Worm (Caenorhabditis elegans) whole organism, L1 larva: ENCODE results near the gene sul-1.

Experiments used
- C34B4.2 ChIP-seq: sonication (generic microtip); optimal IDR thresholded peaks from 2 replicates; lab custom pipeline; 2017; ENCODE audit warnings: mild to moderate bottlenecking, missing genetic modification characterization, missing compliant biosample characterization
- aha-1 ChIP-seq: fragments of 150-350 bp; optimal IDR thresholded peaks from 2 replicates; lab custom pipeline; 2014; ENCODE audit warnings: missing biosample characterization, missing genetic modification characterization
- alr-1 ChIP-seq: fragments of 200-800 bp; sonication (Bioruptor generic); optimal IDR thresholded peaks from 2 replicates; lab custom pipeline; 2018; ENCODE audit warnings: borderline replicate concordance, mild to moderate bottlenecking, missing genetic modification characterization, missing compliant biosample characterization
- ceh-82 ChIP-seq, 3 experiments: fragments of 150-350 bp in 1 of 3; sonication (generic microtip) in 2 of 3; optimal IDR thresholded peaks; 2 replicates each; lab custom pipeline; 2014 to 2017; ENCODE audit warnings: missing biosample characterization in 3 of 3, missing genetic modification characterization in 3 of 3
- ceh-90 ChIP-seq: sonication (generic microtip); optimal IDR thresholded peaks from 2 replicates; lab custom pipeline; 2016; ENCODE audit warnings: missing genetic modification characterization, missing compliant biosample characterization
- efl-1 ChIP-seq, 4 experiments: fragments of 150-350 bp; optimal IDR thresholded peaks in 3 of 4; peaks in 1 of 4; 1 replicate in 1 of 4; 2 replicates in 3 of 4; lab custom pipeline; 2014; ENCODE audit warnings: missing biosample characterization in 2 of 4, missing genetic modification characterization in 2 of 4, missing genetic modification reagents in 2 of 4
- egl-27 ChIP-seq, 2 experiments: fragments of 150-350 bp in 1 of 2; sonication (generic microtip); optimal IDR thresholded peaks; 3 replicates each; lab custom pipeline; 2017 to 2018; ENCODE audit warnings: missing biosample characterization in 2 of 2, missing genetic modification characterization in 2 of 2, missing genetic modification reagents in 2 of 2
- fkh-10 ChIP-seq: sonication (generic microtip); optimal IDR thresholded peaks from 2 replicates; lab custom pipeline; 2017; ENCODE audit warnings: missing biosample characterization, missing genetic modification reagents, missing genetic modification characterization
- fkh-8 ChIP-seq: sonication (generic microtip); optimal IDR thresholded peaks from 2 replicates; lab custom pipeline; 2016; ENCODE audit warnings: mild to moderate bottlenecking, missing genetic modification characterization, missing compliant biosample characterization
- grh-1 ChIP-seq: fragments of 200-800 bp; sonication (Bioruptor generic); IDR thresholded peaks from 2 replicates; pipeline ENCODE4 v1.3.6; 2022; ENCODE audit warnings: missing genetic modification reagents, missing genetic modification characterization, missing compliant biosample characterization
- hlh-4 ChIP-seq: sonication (generic microtip); optimal IDR thresholded peaks from 2 replicates; lab custom pipeline; 2016; ENCODE audit warnings: mild to moderate bottlenecking, missing genetic modification characterization, missing compliant biosample characterization
- lir-3 ChIP-seq: sonication (generic microtip); optimal IDR thresholded peaks from 2 replicates; lab custom pipeline; 2016; ENCODE audit warnings: mild to moderate bottlenecking, missing genetic modification characterization, moderate library complexity, missing compliant biosample characterization; ENCODE audit not compliant: poor library complexity
- lsy-2 ChIP-seq, 2 experiments: fragments of 150-350 bp; optimal IDR thresholded peaks; 2 replicates each; lab custom pipeline; 2014; ENCODE audit warnings: missing biosample characterization in 2 of 2, missing genetic modification characterization in 2 of 2
- mab-9 ChIP-seq: fragments of 200-800 bp; sonication (Bioruptor generic); IDR thresholded peaks from 2 replicates; pipeline ENCODE4 v1.3.6; 2022; ENCODE audit warnings: missing genetic modification reagents, missing genetic modification characterization, missing compliant biosample characterization
- mef-2 ChIP-seq: fragments of 150-350 bp; optimal IDR thresholded peaks from 2 replicates; lab custom pipeline; 2014; ENCODE audit warnings: missing biosample characterization, missing genetic modification characterization
- mep-1 ChIP-seq: fragments of 150-350 bp; optimal IDR thresholded peaks from 2 replicates; lab custom pipeline; 2014; ENCODE audit warnings: missing biosample characterization, missing genetic modification characterization
- nhr-11 ChIP-seq: fragments of 150-350 bp; optimal IDR thresholded peaks from 2 replicates; lab custom pipeline; 2014; ENCODE audit warnings: missing biosample characterization, missing genetic modification characterization
- nhr-19 ChIP-seq: fragments of 200-800 bp; sonication (Bioruptor generic); conservative IDR thresholded peaks from 2 replicates; pipeline ENCODE4 v1.3.6; 2022; ENCODE audit warnings: missing genetic modification characterization, missing compliant biosample characterization
- nhr-237 ChIP-seq: fragments of 150-350 bp; optimal IDR thresholded peaks from 2 replicates; lab custom pipeline; 2014; ENCODE audit warnings: missing biosample characterization, missing genetic modification characterization
- nhr-28 ChIP-seq: fragments of 150-350 bp; optimal IDR thresholded peaks from 2 replicates; lab custom pipeline; 2014; ENCODE audit warnings: missing biosample characterization, missing genetic modification characterization
- nhr-47 ChIP-seq: sonication (generic microtip); optimal IDR thresholded peaks from 2 replicates; lab custom pipeline; 2016; ENCODE audit warnings: mild to moderate bottlenecking, missing genetic modification characterization, moderate library complexity, missing compliant biosample characterization
- nhr-76 ChIP-seq: sonication (generic microtip); optimal IDR thresholded peaks from 2 replicates; lab custom pipeline; 2017; ENCODE audit warnings: missing biosample characterization, missing genetic modification characterization
- nhr-84 ChIP-seq: sonication (generic microtip); optimal IDR thresholded peaks from 2 replicates; lab custom pipeline; 2017; ENCODE audit warnings: missing biosample characterization, missing genetic modification characterization
- nhr-85 ChIP-seq: sonication (generic microtip); peaks from one replicate; lab custom pipeline; 2016; ENCODE audit warnings: missing genetic modification characterization, inconsistent platforms, missing compliant biosample characterization
- nhr-90 ChIP-seq: sonication (generic microtip); optimal IDR thresholded peaks from 2 replicates; lab custom pipeline; 2016; ENCODE audit warnings: mild to moderate bottlenecking, missing genetic modification characterization, missing compliant biosample characterization; ENCODE audit not compliant: poor library complexity
- pag-3 ChIP-seq: sonication (generic microtip); optimal IDR thresholded peaks from 2 replicates; lab custom pipeline; 2017; ENCODE audit warnings: missing genetic modification characterization, mild to moderate bottlenecking, missing compliant biosample characterization, antibody characterized with exemption, borderline replicate concordance; ENCODE audit not compliant: insufficient read depth
- pax-3 ChIP-seq: fragments of 200-800 bp; sonication (Bioruptor generic); optimal IDR thresholded peaks from 2 replicates; lab custom pipeline; 2018; ENCODE audit warnings: mild to moderate bottlenecking, missing genetic modification characterization, moderate library complexity, missing compliant biosample characterization
- rnt-1 ChIP-seq: sonication (generic microtip); optimal IDR thresholded peaks from 2 replicates; lab custom pipeline; 2016; ENCODE audit warnings: mild to moderate bottlenecking, missing genetic modification characterization, moderate library complexity, missing compliant biosample characterization
- skn-1 ChIP-seq: fragments of 150-350 bp; optimal IDR thresholded peaks from 2 replicates; lab custom pipeline; 2014; ENCODE audit warnings: missing biosample characterization, missing genetic modification characterization
- snpc-4 ChIP-seq: fragments of 150-350 bp; optimal IDR thresholded peaks from 2 replicates; lab custom pipeline; 2014; ENCODE audit warnings: missing biosample characterization, missing genetic modification characterization
- unc-130 ChIP-seq: fragments of 150-350 bp; optimal IDR thresholded peaks from 2 replicates; lab custom pipeline; 2017; ENCODE audit warnings: missing biosample characterization, missing genetic modification characterization, inconsistent platforms
- unc-86 ChIP-seq: sonication (generic microtip); optimal IDR thresholded peaks from 2 replicates; lab custom pipeline; 2016; ENCODE audit warnings: missing genetic modification characterization, missing compliant biosample characterization
- unc-98 ChIP-seq: fragments of 200-800 bp; sonication (Bioruptor generic); IDR thresholded peaks from 2 replicates; pipeline ENCODE4 v1.3.6; 2022; ENCODE audit warnings: missing genetic modification characterization, missing compliant biosample characterization
- vab-15 ChIP-seq: sonication (generic microtip); optimal IDR thresholded peaks from 2 replicates; lab custom pipeline; 2017; ENCODE audit warnings: missing genotype, mild to moderate bottlenecking, missing genetic modification characterization, missing compliant biosample characterization
- xbp-1 ChIP-seq: sonication (generic microtip); optimal IDR thresholded peaks from 2 replicates; lab custom pipeline; 2016; ENCODE audit warnings: missing genetic modification characterization, missing compliant biosample characterization
- ztf-11 ChIP-seq, 2 experiments: sonication (generic microtip); optimal IDR thresholded peaks; 2 replicates each; lab custom pipeline; 2016 to 2017; ENCODE audit warnings: missing genetic modification characterization in 2 of 2, missing biosample characterization in 1 of 2, missing compliant biosample characterization in 1 of 2

sul-1 gene

DNA sequence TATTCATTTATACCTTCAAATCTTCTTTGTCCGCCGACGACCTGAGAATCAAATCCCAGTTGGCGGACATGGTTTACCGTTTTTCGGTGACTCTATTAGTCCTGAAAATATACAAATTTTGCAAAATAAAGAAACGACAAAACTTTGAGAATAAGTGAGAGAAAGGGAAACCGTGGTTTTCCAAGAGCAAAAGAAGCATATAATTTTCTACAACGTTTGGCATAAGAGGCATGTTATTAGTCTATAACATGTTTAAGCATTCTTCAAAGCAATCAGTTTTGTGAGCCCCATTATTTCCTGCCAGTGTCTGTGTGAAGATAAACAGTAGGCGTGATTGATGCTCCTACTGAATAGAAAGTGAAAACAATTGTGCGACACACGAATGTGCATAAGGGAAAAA lies 9.4 kb upstream of the sul-1 start, which contains the start of gene K09C4.10:
TSS of gene K09C4.10 (minus strand) at position 101 of the 400 bp plus-strand sequence.
- TF ChIP-seq pag-3 (tag; lab: Kevin White, UChicago) (no peak), egl-27 (tag; optimal IDR thresholded peaks at IDR 0.05; lab: Kevin White, UChicago) (no peak), unc-98 (GFP tag; lab: Robert Waterston, UW) (no peak), vab-15 (no peak), ztf-11 (tag; optimal IDR thresholded peaks at IDR 0.05; lab: Kevin White, UChicago) (no peak), nhr-19 (GFP tag; lab: Robert Waterston, UW) (no peak), unc-130 (no peak), nhr-47 (tag; lab: Kevin White, UChicago) (no peak), nhr-84 (no peak), nhr-85 (tag; lab: Kevin White, UChicago) (no peak), nhr-11 (no peak), fkh-10 (GFP tag; lab: Kevin White, UChicago) (no peak), hlh-4 (tag; lab: Kevin White, UChicago) (no peak), nhr-76 (tag; lab: Kevin White, UChicago) (no peak), mef-2 (tag; lab: Kevin White, UChicago) (no peak), C34B4.2 (tag; lab: Kevin White, UChicago) (no peak), nhr-237 (tag; lab: Kevin White, UChicago) (no peak)

DNA sequence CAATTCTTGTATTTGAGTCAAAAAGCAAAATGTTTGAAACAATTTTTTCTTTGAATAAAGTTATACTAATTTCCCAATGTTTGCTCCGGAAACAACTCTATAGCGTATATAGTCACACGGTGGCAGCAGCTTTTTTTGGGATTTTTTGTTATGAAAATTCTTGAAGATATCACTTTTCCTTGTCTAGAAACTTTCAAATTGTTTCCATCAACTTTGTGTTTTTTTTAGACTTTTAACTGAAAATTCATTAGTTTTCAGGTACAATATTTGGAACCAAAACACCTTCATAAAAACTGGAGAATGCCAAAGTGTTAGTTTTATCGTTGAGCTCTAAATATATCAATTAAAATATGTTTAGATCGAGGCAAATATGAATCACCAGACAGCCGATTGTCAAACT lies 1.9 kb upstream of the sul-1 start, which contains the start of gene K09C4.7:
TSS of gene K09C4.7 (plus strand) at position 301 of the 400 bp plus-strand sequence.
- TF ChIP-seq nhr-28 (tag; lab: Kevin White, UChicago) (no peak), hlh-4 (tag; lab: Kevin White, UChicago) (no peak), aha-1 (tag; lab: Kevin White, UChicago) (no peak), vab-15 (no peak), lsy-2 (tag; optimal IDR thresholded peaks at IDR 0.05; lab: Kevin White, UChicago) (no peak), ceh-82 (tag; optimal IDR thresholded peaks at IDR 0.05; lab: Kevin White, UChicago) (no peak), alr-1 (tag; lab: Kevin White, UChicago) (no peak), pax-3 (no peak), ceh-90 (tag; lab: Kevin White, UChicago) (no peak), unc-86 (no peak), pag-3 (tag; lab: Kevin White, UChicago) (no peak), rnt-1 (no peak), snpc-4 (tag; lab: Kevin White, UChicago) (no peak), nhr-19 (GFP tag; lab: Robert Waterston, UW) (no peak), mef-2 (tag; lab: Kevin White, UChicago) (no peak), mep-1 (no peak), fkh-10 (GFP tag; lab: Kevin White, UChicago) (no peak), lir-3 (tag; lab: Kevin White, UChicago) (no peak)

DNA sequence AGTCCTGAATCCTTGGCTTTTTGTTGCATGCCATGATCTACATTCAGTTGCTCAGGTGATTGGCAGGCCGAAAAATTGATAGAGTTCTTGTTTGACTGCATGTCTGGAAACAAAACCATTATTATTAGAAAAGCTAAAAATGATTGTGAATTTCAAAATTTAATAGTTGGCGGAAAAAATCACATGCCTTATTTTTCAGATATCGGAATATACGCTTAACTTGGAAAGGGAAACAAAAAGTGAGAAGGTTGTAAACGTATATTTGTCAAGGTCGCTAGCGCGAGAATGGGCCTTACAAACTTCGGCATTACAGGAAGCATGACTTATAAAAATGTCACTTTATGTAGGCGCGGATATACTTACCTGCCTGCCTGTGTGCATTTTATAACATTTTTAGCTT lies 967 bp upstream of the sul-1 start, which contains the start of gene K09C4.9:
TSS of gene K09C4.9 (minus strand) at position 101 of the 400 bp plus-strand sequence.
- no peak for TF ChIP-seq aha-1 (tag; lab: Kevin White, UChicago)
- TF ChIP-seq grh-1 (GFP tag; lab: Robert Waterston, UW), result no peak
- TF ChIP-seq skn-1, result no peak
- no peak for TF ChIP-seq mab-9 (GFP tag; lab: Robert Waterston, UW)
- TF ChIP-seq nhr-76 (tag; lab: Kevin White, UChicago), result no peak
- no peak for TF ChIP-seq efl-1 (optimal IDR thresholded peaks at IDR 0.05; lab: Kevin White, UChicago)
- no peak for TF ChIP-seq efl-1 (GFP tag; optimal IDR thresholded peaks at IDR 0.05 in 1 of 2; lab: Kevin White, UChicago)
- no peak for TF ChIP-seq fkh-8 (tag; lab: Kevin White, UChicago)
- TF ChIP-seq nhr-90 (tag; lab: Kevin White, UChicago), result no peak
- TF ChIP-seq xbp-1 (tag; lab: Kevin White, UChicago), result no peak
- no peak for TF ChIP-seq egl-27 (tag; optimal IDR thresholded peaks at IDR 0.05; lab: Kevin White, UChicago)
